Fruit fly (Drosophila melanogaster): ENCODE measurements around the gene CG11425.

Gene CG11425

dm6 chr3L:22466403-22466942 lies 8.1 kb upstream of the CG11425 start:
- TF ChIP-seq CG11294 (GFP tag; IDR thresholded peaks at IDR 0.05) (no peak), esn (GFP tag; optimal IDR thresholded peaks at IDR 0.05) (peak; percentile 31), Blimp-1 (GFP tag; optimal IDR thresholded peaks at IDR 0.05) (no peak), vri (GFP tag; optimal IDR thresholded peaks at IDR 0.05) (no peak), CG3919 (GFP tag; optimal IDR thresholded peaks at IDR 0.05) (peak; percentile 50), CG6163 (GFP tag; IDR thresholded peaks at IDR 0.05) (no peak), cyc (GFP tag; optimal IDR thresholded peaks at IDR 0.05) (peak; percentile 48), CG6808 (GFP tag; optimal IDR thresholded peaks at IDR 0.05) (no peak), CG8632 (GFP tag; optimal IDR thresholded peaks at IDR 0.05) (no peak), ss (GFP tag; optimal IDR thresholded peaks at IDR 0.05) (peak; percentile 13 to 26), spab (GFP tag; optimal IDR thresholded peaks at IDR 0.05) (no peak), achi (GFP tag; optimal IDR thresholded peaks at IDR 0.05) (peak; percentile 31), dsx (GFP tag; optimal IDR thresholded peaks at IDR 0.05; ENCODE audit: poor library complexity, severe bottlenecking) (peak; percentile 26), Hr38 (GFP tag; optimal IDR thresholded peaks at IDR 0.05) (no peak), Hr4 (GFP tag; optimal IDR thresholded peaks at IDR 0.05) (peak; percentile 41), CG6854 (GFP tag; optimal IDR thresholded peaks at IDR 0.05) (no peak), Sox102F (GFP tag; optimal IDR thresholded peaks at IDR 0.05) (peak; percentile 42), CG6792 (GFP tag; optimal IDR thresholded peaks at IDR 0.05) (no peak), CG34406 (GFP tag; optimal IDR thresholded peaks at IDR 0.05) (peak; percentile 7), OdsH (GFP tag; optimal IDR thresholded peaks at IDR 0.05) (peak; percentile 46), CG32006 (GFP tag; optimal IDR thresholded peaks at IDR 0.05) (peak; percentile 75), lz (GFP tag; optimal IDR thresholded peaks at IDR 0.05) (no peak), Eip93F (GFP tag; optimal IDR thresholded peaks at IDR 0.05) (no peak), CG16779 (tag; optimal IDR thresholded peaks at IDR 0.05) (no peak), dac (GFP tag; optimal IDR thresholded peaks at IDR 0.05) (no peak), CG8319 (GFP tag; optimal IDR thresholded peaks at IDR 0.05) (peak; percentile 24), Ets21C (GFP tag; optimal IDR thresholded peaks at IDR 0.05) (no peak), CG9139 (GFP tag; optimal IDR thresholded peaks at IDR 0.05) (no peak), Eip75B (GFP tag; optimal IDR thresholded peaks at IDR 0.05) (no peak), salr (GFP tag; optimal IDR thresholded peaks at IDR 0.05) (peak; percentile 43 to 84), topi (GFP tag; optimal IDR thresholded peaks at IDR 0.05) (peak; percentile 46), CG4318 (GFP tag; optimal IDR thresholded peaks at IDR 0.05) (peak; percentile 49), pdm3 (GFP tag; optimal IDR thresholded peaks at IDR 0.05) (peak; percentile 43), Sox14 (GFP tag; optimal IDR thresholded peaks at IDR 0.05) (peak; percentile 71), fd85E (GFP tag; optimal IDR thresholded peaks at IDR 0.05) (no peak), Lpt (GFP tag; optimal IDR thresholded peaks at IDR 0.05) (peak; percentile 44), CG8119 (GFP tag; IDR thresholded peaks at IDR 0.05) (peak; percentile 45; the same call in 1 of the 3 replicates), svp (GFP tag) (peak; percentile 60), CG1621 (tag; optimal IDR thresholded peaks at IDR 0.05) (no peak), fd59A (GFP tag; optimal IDR thresholded peaks at IDR 0.05) (peak; percentile 36), CG3032 (tag; optimal IDR thresholded peaks at IDR 0.05) (peak; percentile 34), CG11762 (GFP tag; optimal IDR thresholded peaks at IDR 0.05; ENCODE audit: insufficient read depth) (no peak), Ets96B (tag; optimal IDR thresholded peaks at IDR 0.05) (peak; percentile 51), Eip78C (GFP tag) (peak; percentile 89), CG31627 (GFP tag; optimal IDR thresholded peaks at IDR 0.05) (peak; percentile 40), Gug (GFP tag; IDR thresholded peaks at IDR 0.05) (no peak), CG7368 (GFP tag; optimal IDR thresholded peaks at IDR 0.05) (peak; percentile 46), Met (GFP tag; optimal IDR thresholded peaks at IDR 0.05) (peak; percentile 62), net (GFP tag; optimal IDR thresholded peaks at IDR 0.05) (peak; percentile 40), eg (GFP tag; IDR thresholded peaks at IDR 0.05) (no peak), Smox (GFP tag; optimal IDR thresholded peaks at IDR 0.05) (peak; percentile 50), CG15336 (GFP tag; IDR thresholded peaks at IDR 0.05) (peak; percentile 54; the same call in 1 of the 2 replicates)
